Fruit fly (Drosophila melanogaster) whole organism, embryonic: ENCODE measurements around the gene CG3777.

ENCODE experiments used
- Blimp-1 ChIP-seq: fragments of 200-800 bp; sonication (Bioruptor generic); optimal IDR thresholded peaks from 3 replicates; lab custom pipeline; 2018; ENCODE audit warnings: missing biosample characterization, missing genetic modification characterization, mild to moderate bottlenecking, moderate library complexity, missing genetic modification reagents
- CG14710 ChIP-seq: fragments of 200-800 bp; sonication (Bioruptor generic); optimal IDR thresholded peaks from 3 replicates; lab custom pipeline; 2019; ENCODE audit warnings: missing biosample characterization, mild to moderate bottlenecking, missing genetic modification characterization, moderate library complexity
- CG2120 ChIP-seq: fragments of 200-800 bp; sonication (Bioruptor generic); optimal IDR thresholded peaks from 3 replicates; lab custom pipeline; 2016; ENCODE audit warnings: missing biosample characterization, missing genetic modification characterization
- CG34422 ChIP-seq: fragments of 200-800 bp; sonication (Bioruptor generic); IDR thresholded peaks from 3 replicates; pipeline ENCODE4 v1.3.6; 2022; ENCODE audit warnings: missing biosample characterization, missing genetic modification characterization
- CG9437 ChIP-seq: fragments of 200-800 bp; sonication (Bioruptor generic); optimal IDR thresholded peaks from 2 replicates; lab custom pipeline; 2018; ENCODE audit warnings: missing biosample characterization, mild to moderate bottlenecking, missing genetic modification characterization
- fd102C ChIP-seq: fragments of 200-800 bp; sonication (Bioruptor generic); optimal IDR thresholded peaks from 2 replicates; lab custom pipeline; 2018; ENCODE audit warnings: missing biosample characterization, mild to moderate bottlenecking, missing genetic modification characterization, moderate library complexity
- ind ChIP-seq: fragments of 200-800 bp; sonication (Bioruptor generic); optimal IDR thresholded peaks from 3 replicates; lab custom pipeline; 2016; ENCODE audit warnings: missing biosample characterization, missing genetic modification characterization
- lola ChIP-seq, 3 experiments: fragments of >200 bp in 2 of 3; fragments of 200-800 bp in 1 of 3; sonication (Bioruptor generic) in 1 of 3; optimal IDR thresholded peaks; 2 replicates each; lab custom pipeline; 2017 to 2019; ENCODE audit warnings: missing biosample characterization in 3 of 3, missing genetic modification characterization in 3 of 3, mild to moderate bottlenecking in 1 of 3, moderate library complexity in 1 of 3
- tll ChIP-seq, 2 experiments: fragments of 200-800 bp in 1 of 2; fragments of >200 bp in 1 of 2; sonication (Bioruptor generic) in 1 of 2; optimal IDR thresholded peaks; 2 replicates each; lab custom pipeline; 2017 to 2019; ENCODE audit warnings: missing biosample characterization in 2 of 2, missing genetic modification characterization in 2 of 2, mild to moderate bottlenecking in 1 of 2, moderate library complexity in 1 of 2

- TF ChIP-seq CG9437 (GFP tag; lab: Kevin White, UChicago): no peak
- TF ChIP-seq tll (GFP tag; optimal IDR thresholded peaks at IDR 0.05; lab: Kevin White, UChicago): no peak
- TF ChIP-seq fd102C (GFP tag; lab: Kevin White, UChicago): no peak
- TF ChIP-seq CG2120 (GFP tag; lab: Kevin White, UChicago): no peak
- peak; percentile 11 for TF ChIP-seq CG14710 (tag; lab: Kevin White, UChicago)
- TF ChIP-seq lola (GFP tag; optimal IDR thresholded peaks at IDR 0.05; lab: Kevin White, UChicago): peak in 1 of 3 experiments; percentile 8
- no peak for TF ChIP-seq CG34422 (GFP tag; lab: Robert Waterston, UW)
- peak; percentile 13 for TF ChIP-seq Blimp-1
- TF ChIP-seq ind: no peak
Observed at dm6 chrX:362073-362674, 82.7 kb downstream of the CG3777 start.
